Fruit fly (Drosophila melanogaster): ENCODE data around the gene shams.

- TF ChIP-seq tj (GFP tag; optimal IDR thresholded peaks at IDR 0.05) (no peak), CG1620 (GFP tag; optimal IDR thresholded peaks at IDR 0.05) (no peak), Hr96 (GFP tag; optimal IDR thresholded peaks at IDR 0.05) (no peak), CG7101 (tag; optimal IDR thresholded peaks at IDR 0.05) (no peak), Clk (GFP tag; optimal IDR thresholded peaks at IDR 0.05) (no peak), CG11617 (GFP tag; optimal IDR thresholded peaks at IDR 0.05) (no peak), Mnt (GFP tag; optimal IDR thresholded peaks at IDR 0.05) (no peak), cnc (optimal IDR thresholded peaks at IDR 0.05) (no peak), CG7045 (GFP tag; optimal IDR thresholded peaks at IDR 0.05) (no peak)
These were observed 9.2 kb downstream of the shams start, which contains the start of the genes veli and PQBP1 for dm6 chr3R:25064907-25065841.

Measured in whole organism, adult.